Fruit fly (Drosophila melanogaster) whole organism, embryonic: ENCODE data around the gene CG44303.

Source experiments
- Atf3 ChIP-seq: fragments of 200-800 bp; sonication (Bioruptor generic); optimal IDR thresholded peaks from 3 replicates; lab custom pipeline; 2016; ENCODE audit warnings: missing biosample characterization, missing genetic modification characterization
- Atf6 ChIP-seq: fragments of 200-800 bp; sonication (Bioruptor generic); IDR thresholded peaks from 2 replicates; pipeline ENCODE4 v1.3.6; 2022; ENCODE audit warnings: missing biosample characterization, missing genetic modification characterization
- Awh ChIP-seq: fragments of 200-800 bp; sonication (Bioruptor generic); IDR thresholded peaks from 2 replicates; pipeline ENCODE4, ENCODE4 v1.3.6; 2022; ENCODE audit warnings: missing biosample characterization, missing genetic modification characterization
- B-H1 ChIP-seq: fragments of 200-800 bp; sonication (Bioruptor generic); IDR thresholded peaks from 3 replicates; pipeline ENCODE4 v1.3.6; 2022; ENCODE audit warnings: missing biosample characterization, missing genetic modification characterization
- C15 ChIP-seq: fragments of 200-800 bp; sonication (Bioruptor generic); IDR thresholded peaks from 3 replicates; pipeline ENCODE4 v1.3.6; 2022; ENCODE audit warnings: missing biosample characterization, missing genetic modification characterization
- CG10431 ChIP-seq: fragments of 200-800 bp; sonication (Bioruptor generic); optimal IDR thresholded peaks from 3 replicates; lab custom pipeline; 2018; ENCODE audit warnings: missing biosample characterization, mild to moderate bottlenecking, missing genetic modification characterization
- CG11696 ChIP-seq: fragments of 200-800 bp; sonication (Bioruptor generic); IDR thresholded peaks from 2 replicates; pipeline ENCODE4 v1.3.6; 2022; ENCODE audit warnings: missing biosample characterization, missing genetic modification characterization
- CG11723 ChIP-seq: fragments of 200-800 bp; sonication (Bioruptor generic); optimal IDR thresholded peaks from 2 replicates; lab custom pipeline; 2017; ENCODE audit warnings: missing biosample characterization, mild to moderate bottlenecking, missing genetic modification characterization
- CG12104 ChIP-seq: fragments of 200-800 bp; sonication (Bioruptor generic); optimal IDR thresholded peaks from 3 replicates; lab custom pipeline; 2016; ENCODE audit warnings: missing biosample characterization, missing genetic modification characterization
- CG12219 ChIP-seq: fragments of 200-800 bp; sonication (Bioruptor generic); optimal IDR thresholded peaks from 3 replicates; lab custom pipeline; 2018; ENCODE audit warnings: missing biosample characterization, mild to moderate bottlenecking, missing genetic modification characterization
- CG1647 ChIP-seq: fragments of 200-800 bp; sonication (Bioruptor generic); optimal IDR thresholded peaks from 3 replicates; lab custom pipeline; 2016; ENCODE audit warnings: missing biosample characterization, missing genetic modification characterization
- CG16779 ChIP-seq: fragments of 200-800 bp; sonication (Bioruptor generic); IDR thresholded peaks from 2 replicates; pipeline ENCODE4 v1.3.6; 2022; ENCODE audit warnings: missing biosample characterization, missing genetic modification characterization
- CG30431 ChIP-seq: fragments of 200-800 bp; sonication (Bioruptor generic); optimal IDR thresholded peaks from 2 replicates; lab custom pipeline; 2017; ENCODE audit warnings: missing biosample characterization, missing genetic modification characterization
- CG3065 ChIP-seq: fragments of 200-800 bp; sonication (Bioruptor generic); optimal IDR thresholded peaks from 2 replicates; lab custom pipeline; 2016; ENCODE audit warnings: missing biosample characterization, missing genetic modification characterization
- CG31388 ChIP-seq: fragments of 200-800 bp; sonication (Bioruptor generic); optimal IDR thresholded peaks from 2 replicates; lab custom pipeline; 2016; ENCODE audit warnings: missing biosample characterization, missing genetic modification characterization
- CG32767 ChIP-seq: fragments of 200-800 bp; sonication (Bioruptor generic); IDR thresholded peaks from 2 replicates; pipeline ENCODE4 v1.3.6; 2022; ENCODE audit warnings: missing biosample characterization, missing genetic modification characterization
- CG3407 ChIP-seq: fragments of 200-800 bp; sonication (Bioruptor generic); optimal IDR thresholded peaks from 2 replicates; lab custom pipeline; 2018; ENCODE audit warnings: missing biosample characterization, mild to moderate bottlenecking, missing genetic modification characterization
- CG3838 ChIP-seq: fragments of 200-800 bp; sonication (Bioruptor generic); optimal IDR thresholded peaks from 3 replicates; lab custom pipeline; 2016; ENCODE audit warnings: missing biosample characterization, missing genetic modification characterization
- CG43689 ChIP-seq: fragments of 200-800 bp; sonication (Bioruptor generic); IDR thresholded peaks from 2 replicates; pipeline ENCODE4 v1.3.6; 2022; ENCODE audit warnings: missing biosample characterization, missing genetic modification characterization
- CG5245 ChIP-seq: fragments of 200-800 bp; sonication (Bioruptor generic); optimal IDR thresholded peaks from 3 replicates; lab custom pipeline; 2016; ENCODE audit warnings: missing biosample characterization, missing genetic modification characterization
- CG7928 ChIP-seq: fragments of 200-800 bp; sonication (Bioruptor generic); optimal IDR thresholded peaks from 2 replicates; lab custom pipeline; 2017; ENCODE audit warnings: missing biosample characterization, mild to moderate bottlenecking, missing genetic modification characterization
- CG9876 ChIP-seq: fragments of 200-800 bp; sonication (Bioruptor generic); optimal IDR thresholded peaks from 2 replicates; lab custom pipeline; 2016; ENCODE audit warnings: missing biosample characterization, missing genetic modification characterization
- CTCF ChIP-seq: fragments of 200-800 bp; sonication (Bioruptor generic); optimal IDR thresholded peaks from 2 replicates; lab custom pipeline; 2017; ENCODE audit warnings: missing biosample characterization, mild to moderate bottlenecking, missing genetic modification characterization, moderate library complexity
- Hr39 ChIP-seq: fragments of >200 bp; optimal IDR thresholded peaks from 2 replicates; lab custom pipeline; 2017
- Nf-YC ChIP-seq: fragments of 200-800 bp; optimal IDR thresholded peaks from 3 replicates; lab custom pipeline; 2019; ENCODE audit warnings: missing biosample characterization, mild to moderate bottlenecking, missing genetic modification characterization, moderate library complexity
- PHDP ChIP-seq: fragments of 200-800 bp; sonication (Bioruptor generic); optimal IDR thresholded peaks from 3 replicates; lab custom pipeline; 2018; ENCODE audit warnings: missing biosample characterization, mild to moderate bottlenecking, missing genetic modification characterization, moderate library complexity
- Pdp1 ChIP-seq, 2 experiments: fragments of 200-800 bp; sonication (Bioruptor generic); optimal IDR thresholded peaks; 3 replicates each; lab custom pipeline; 2016; ENCODE audit warnings: missing biosample characterization in 2 of 2, missing genetic modification characterization in 2 of 2, mild to moderate bottlenecking in 1 of 2, moderate library complexity in 1 of 2
- Sry-δ ChIP-seq: fragments of 200-800 bp; sonication (Bioruptor generic); optimal IDR thresholded peaks from 2 replicates; lab custom pipeline; 2016; ENCODE audit warnings: missing biosample characterization, missing genetic modification characterization
- abd-A ChIP-seq: fragments of 200-800 bp; sonication (Bioruptor generic); optimal IDR thresholded peaks from 3 replicates; lab custom pipeline; 2019; ENCODE audit warnings: missing biosample characterization, mild to moderate bottlenecking, missing genetic modification characterization, moderate library complexity
- ase ChIP-seq: fragments of 200-800 bp; sonication (Bioruptor generic); IDR thresholded peaks from 3 replicates; pipeline ENCODE4 v1.3.6; 2022; ENCODE audit warnings: missing biosample characterization, missing genetic modification characterization
- bowl ChIP-seq: fragments of 200-800 bp; sonication (Bioruptor generic); IDR thresholded peaks from 2 replicates; pipeline ENCODE4 v1.3.6; 2022; ENCODE audit warnings: missing biosample characterization, missing genetic modification characterization
- br ChIP-seq: fragments of >200 bp; optimal IDR thresholded peaks from 2 replicates; lab custom pipeline; 2017
- bsh ChIP-seq, 2 experiments: fragments of 200-800 bp; sonication (Bioruptor generic); optimal IDR thresholded peaks; 2 replicates each; lab custom pipeline; 2017 to 2018; ENCODE audit warnings: mild to moderate bottlenecking in 2 of 2, missing biosample characterization in 2 of 2, missing genetic modification characterization in 2 of 2, moderate library complexity in 1 of 2
- btn ChIP-seq: fragments of 200-800 bp; sonication (Bioruptor generic); optimal IDR thresholded peaks from 2 replicates; lab custom pipeline; 2016; ENCODE audit warnings: missing biosample characterization, missing genetic modification characterization
- crp ChIP-seq, 2 experiments: fragments of 200-800 bp; sonication (Bioruptor generic); optimal IDR thresholded peaks; 2 replicates in 1 of 2; 3 replicates in 1 of 2; lab custom pipeline; 2017; ENCODE audit warnings: missing biosample characterization in 2 of 2, missing genetic modification characterization in 2 of 2, mild to moderate bottlenecking in 1 of 2, moderate library complexity in 1 of 2
- da ChIP-seq: fragments of 200-800 bp; sonication (Bioruptor generic); optimal IDR thresholded peaks from 2 replicates; lab custom pipeline; 2016; ENCODE audit warnings: missing biosample characterization, missing genetic modification characterization
- dan ChIP-seq: fragments of 200-800 bp; sonication (Bioruptor generic); IDR thresholded peaks from 2 replicates; pipeline ENCODE4 v1.3.6; 2022; ENCODE audit warnings: missing biosample characterization, missing genetic modification characterization
- danr ChIP-seq: fragments of 200-800 bp; sonication (Bioruptor generic); IDR thresholded peaks from 2 replicates; pipeline ENCODE4 v1.3.6; 2022; ENCODE audit warnings: missing biosample characterization, missing genetic modification characterization
- fd64A ChIP-seq: fragments of 200-800 bp; sonication (Bioruptor generic); optimal IDR thresholded peaks from 3 replicates; lab custom pipeline; 2018; ENCODE audit warnings: missing biosample characterization, mild to moderate bottlenecking, missing genetic modification characterization
- ftz-f1 ChIP-seq: fragments of 200-800 bp; sonication (Bioruptor generic); optimal IDR thresholded peaks from 2 replicates; lab custom pipeline; 2016; ENCODE audit warnings: missing biosample characterization, missing genetic modification characterization
- gcm2 ChIP-seq: fragments of 200-800 bp; sonication (Bioruptor generic); optimal IDR thresholded peaks from 2 replicates; lab custom pipeline; 2016; ENCODE audit warnings: missing biosample characterization, missing genetic modification characterization
- hb ChIP-seq: fragments of 200-800 bp; sonication (Bioruptor generic); IDR thresholded peaks from 3 replicates; pipeline ENCODE4 v1.3.6; 2022; ENCODE audit warnings: missing biosample characterization, missing genetic modification characterization; ENCODE audit not compliant: partially characterized antibody
- insv ChIP-seq, 2 experiments: fragments of 200-800 bp; sonication (Bioruptor generic); optimal IDR thresholded peaks; 3 replicates each; lab custom pipeline; 2016 to 2018; ENCODE audit warnings: missing biosample characterization in 2 of 2, missing genetic modification characterization in 2 of 2
- mirr ChIP-seq: fragments of 200-800 bp; sonication (Bioruptor generic); optimal IDR thresholded peaks from 3 replicates; lab custom pipeline; 2018; ENCODE audit warnings: missing biosample characterization, mild to moderate bottlenecking, missing genetic modification characterization
- nerfin-1 ChIP-seq: fragments of 200-800 bp; sonication (Bioruptor generic); optimal IDR thresholded peaks from 3 replicates; lab custom pipeline; 2019; ENCODE audit warnings: missing biosample characterization, mild to moderate bottlenecking, missing genetic modification characterization, moderate library complexity
- nom ChIP-seq: fragments of 200-800 bp; sonication (Bioruptor generic); optimal IDR thresholded peaks from 2 replicates; lab custom pipeline; 2017; ENCODE audit warnings: missing biosample characterization, missing genetic modification characterization, mild to moderate bottlenecking, moderate library complexity, missing genetic modification reagents
- odd ChIP-seq: fragments of 200-800 bp; sonication (Bioruptor generic); optimal IDR thresholded peaks from 2 replicates; lab custom pipeline; 2017; ENCODE audit warnings: missing biosample characterization, mild to moderate bottlenecking, missing genetic modification characterization
- pita ChIP-seq: fragments of 200-800 bp; sonication (Bioruptor generic); optimal IDR thresholded peaks from 2 replicates; lab custom pipeline; 2017; ENCODE audit warnings: missing biosample characterization, mild to moderate bottlenecking, missing genetic modification characterization
- row ChIP-seq: fragments of 200-800 bp; sonication (Bioruptor generic); IDR thresholded peaks from 3 replicates; pipeline ENCODE4 v1.3.6; 2022; ENCODE audit warnings: missing biosample characterization, missing genetic modification characterization
- so ChIP-seq: fragments of 200-800 bp; sonication (Bioruptor generic); IDR thresholded peaks from 3 replicates; pipeline ENCODE4 v1.3.6; 2022; ENCODE audit warnings: missing biosample characterization, missing genetic modification characterization
- ssp ChIP-seq: fragments of 200-800 bp; sonication (Bioruptor generic); IDR thresholded peaks from 2 replicates; pipeline ENCODE4 v1.3.6; 2022; ENCODE audit warnings: missing biosample characterization, missing genetic modification characterization
- ttk ChIP-seq: fragments of 200-800 bp; sonication (Bioruptor generic); IDR thresholded peaks from 2 replicates; pipeline ENCODE4 v2.1.2; 2022; ENCODE audit warnings: missing biosample characterization, missing genetic modification characterization

The CG44303 gene

DNA sequence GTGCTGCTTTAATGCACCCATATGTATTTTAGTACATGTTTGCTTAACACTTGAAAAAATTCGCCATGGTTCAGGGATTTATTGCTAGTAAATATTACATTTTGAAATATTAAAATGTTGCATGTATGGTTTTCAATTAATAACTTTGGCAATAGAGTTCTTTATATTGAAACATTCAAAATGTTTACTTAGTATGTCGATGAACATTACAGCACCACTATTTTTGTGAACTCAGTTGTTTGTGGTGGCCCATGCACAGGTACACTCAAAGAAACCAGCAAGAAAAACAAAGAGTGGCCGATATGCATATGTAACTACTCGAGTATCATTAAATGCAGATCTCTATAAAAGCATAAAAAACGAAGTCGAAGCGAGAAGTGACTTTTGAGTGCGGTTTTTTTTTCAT is 14.8 kb upstream of the CG44303 start (continued):
- peak; percentile 66 for TF ChIP-seq CG12219 (GFP tag; lab: Kevin White, UChicago)
- peak; percentile 25; the same call in 1 of the 2 replicates for TF ChIP-seq Atf6 (GFP tag; lab: Robert Waterston, UW)
- peak; percentile 58 to 80 for TF ChIP-seq bsh (GFP tag; optimal IDR thresholded peaks at IDR 0.05; lab: Kevin White, UChicago)
- peak in 1 of 2 experiments; percentile 19 for TF ChIP-seq crp (GFP tag; optimal IDR thresholded peaks at IDR 0.05; lab: Kevin White, UChicago)
- TF ChIP-seq CG11723, result peak; percentile 38
- peak; percentile 86 for TF ChIP-seq CG11696
- no peak for TF ChIP-seq CG16779 (GFP tag; lab: Robert Waterston, UW)
- peak; percentile 65 for TF ChIP-seq Awh
- peak; percentile 29 for TF ChIP-seq CTCF
- no peak for TF ChIP-seq CG7928 (GFP tag; lab: Kevin White, UChicago)
- TF ChIP-seq so (GFP tag; lab: Robert Waterston, UW), result peak; percentile 70; the same call in 1 of the 3 replicates
- peak; percentile 64 for TF ChIP-seq PHDP (tag; lab: Kevin White, UChicago)
- TF ChIP-seq ftz-f1 (GFP tag; lab: Kevin White, UChicago), result no peak
- no peak for TF ChIP-seq CG3065 (GFP tag; lab: Kevin White, UChicago)
- no peak for TF ChIP-seq mirr
- TF ChIP-seq abd-A (tag; lab: Kevin White, UChicago), result no peak
- TF ChIP-seq B-H1 (GFP tag; lab: Robert Waterston, UW), result 0 out of 3 replicates have a peak, but pooled peaks have one; percentile 24
- no peak for TF ChIP-seq Atf3 (GFP tag; lab: Kevin White, UChicago)
- TF ChIP-seq Pdp1 (GFP tag; optimal IDR thresholded peaks at IDR 0.05; lab: Kevin White, UChicago), result peak; percentile 31 to 46
- no peak for TF ChIP-seq pita (GFP tag; lab: Kevin White, UChicago)
- no peak for TF ChIP-seq C15 (GFP tag; lab: Robert Waterston, UW)
- no peak for TF ChIP-seq Sry-δ (GFP tag; lab: Kevin White, UChicago)
- TF ChIP-seq Hr39 (lab: Kevin White, UChicago), result no peak
- peak; percentile 74 for TF ChIP-seq row (GFP tag; lab: Robert Waterston, UW)
- TF ChIP-seq CG10431 (GFP tag; lab: Kevin White, UChicago), result no peak
- TF ChIP-seq nom (GFP tag; lab: Kevin White, UChicago), result peak; percentile 41
- TF ChIP-seq CG5245 (GFP tag; lab: Kevin White, UChicago), result peak; percentile 11
- no peak for TF ChIP-seq br (lab: Kevin White, UChicago)
- TF ChIP-seq CG32767 (GFP tag; lab: Robert Waterston, UW), result peak; percentile 70; the same call in 1 of the 2 replicates
- TF ChIP-seq CG3838 (GFP tag; lab: Kevin White, UChicago), result peak; percentile 18
- peak; percentile 10 for TF ChIP-seq gcm2 (GFP tag; lab: Kevin White, UChicago)
- TF ChIP-seq CG31388, result no peak
- TF ChIP-seq btn (GFP tag; lab: Kevin White, UChicago), result peak; percentile 22
- 0 out of 2 replicates have a peak, but pooled peaks have one; percentile 50 for TF ChIP-seq dan (GFP tag; lab: Robert Waterston, UW)
- TF ChIP-seq CG1647 (GFP tag; lab: Kevin White, UChicago), result peak; percentile 1
- no peak for TF ChIP-seq CG9876
- peak; percentile 29; the same call in 1 of the 2 replicates for TF ChIP-seq bowl
- peak; percentile 1 for TF ChIP-seq fd64A (GFP tag; lab: Kevin White, UChicago)
- TF ChIP-seq insv (GFP tag; optimal IDR thresholded peaks at IDR 0.05; lab: Kevin White, UChicago), result no peak
- TF ChIP-seq hb (GFP tag; lab: Robert Waterston, UW), result no peak
- peak; percentile 28 for TF ChIP-seq odd
- no peak for TF ChIP-seq da (GFP tag; lab: Kevin White, UChicago)
- TF ChIP-seq danr (GFP tag; lab: Robert Waterston, UW), result peak; percentile 18; the same call in 1 of the 2 replicates
- peak; percentile 75 for TF ChIP-seq nerfin-1 (tag; lab: Kevin White, UChicago)
- TF ChIP-seq Nf-YC (tag; lab: Kevin White, UChicago), result peak; percentile 18
- peak; percentile 47; the same call in 1 of the 2 replicates for TF ChIP-seq ssp (GFP tag; lab: Robert Waterston, UW)
- TF ChIP-seq CG12104 (GFP tag; lab: Kevin White, UChicago), result peak; percentile 12
- peak; percentile 50 for TF ChIP-seq CG3407 (GFP tag; lab: Kevin White, UChicago)
- peak; percentile 62; the same call in 2 of the 3 replicates for TF ChIP-seq ase (GFP tag; lab: Robert Waterston, UW)
- TF ChIP-seq CG43689 (GFP tag; lab: Robert Waterston, UW), result 0 out of 2 replicates have a peak, but pooled peaks have one; percentile 15
- TF ChIP-seq CG30431 (GFP tag; lab: Kevin White, UChicago), result peak; percentile 43
- TF ChIP-seq ttk, result peak; percentile 80
